Worm (Caenorhabditis elegans) whole organism, young adult: Measurements from ENCODE around the gene srlf-2.

ENCODE experiments used
- F33H1.4 ChIP-seq: fragments of 200-800 bp; sonication (Bioruptor generic); IDR thresholded peaks from 2 replicates; pipeline ENCODE4 v1.3.6; 2022; ENCODE audit warnings: missing genetic modification reagents, missing genetic modification characterization, missing compliant biosample characterization
- F57C9.4 ChIP-seq: sonication (generic microtip); optimal IDR thresholded peaks from 2 replicates; lab custom pipeline; 2017; ENCODE audit warnings: mild to moderate bottlenecking, missing genetic modification characterization, missing compliant biosample characterization
- Y53G8AR.9 ChIP-seq: fragments of 200-800 bp; sonication (Bioruptor generic); conservative IDR thresholded peaks from 2 replicates; pipeline ENCODE4 v1.3.6; 2022; ENCODE audit warnings: missing genetic modification reagents, missing genetic modification characterization, missing compliant biosample characterization
- ZK185.1 ChIP-seq: sonication (generic microtip); optimal IDR thresholded peaks from 2 replicates; lab custom pipeline; 2016; ENCODE audit warnings: mild to moderate bottlenecking, missing genetic modification characterization, missing compliant biosample characterization; ENCODE audit not compliant: poor library complexity, severe bottlenecking
- aptf-2 ChIP-seq: fragments of 200-800 bp; sonication (Bioruptor generic); conservative IDR thresholded peaks from 2 replicates; pipeline ENCODE4 v1.3.6; 2022; ENCODE audit warnings: missing genetic modification reagents, missing genetic modification characterization, missing compliant biosample characterization
- atf-7 ChIP-seq: sonication (generic microtip); optimal IDR thresholded peaks from 2 replicates; lab custom pipeline; 2017; ENCODE audit warnings: mild to moderate bottlenecking, missing genetic modification characterization, missing compliant biosample characterization
- attf-3 ChIP-seq: fragments of 200-800 bp; sonication (Bioruptor generic); conservative IDR thresholded peaks from 2 replicates; pipeline ENCODE4 v1.3.6; 2022; ENCODE audit warnings: missing genetic modification reagents, missing genetic modification characterization, missing compliant biosample characterization
- bed-1 ChIP-seq: fragments of 200-800 bp; sonication (Bioruptor generic); IDR thresholded peaks from 2 replicates; pipeline ENCODE4 v1.3.6; 2022; ENCODE audit warnings: missing genetic modification reagents, missing genetic modification characterization, missing compliant biosample characterization
- bed-2 ChIP-seq: fragments of 200-800 bp; sonication (Bioruptor generic); IDR thresholded peaks from 2 replicates; pipeline ENCODE4 v1.3.6; 2022; ENCODE audit warnings: missing genetic modification reagents, missing genetic modification characterization, missing compliant biosample characterization
- ccch-3 ChIP-seq: fragments of 200-800 bp; sonication (Bioruptor generic); optimal IDR thresholded peaks from 2 replicates; lab custom pipeline; 2018; ENCODE audit warnings: mild to moderate bottlenecking, missing genetic modification characterization, missing compliant biosample characterization
- ceh-27 ChIP-seq: fragments of 200-800 bp; sonication (Bioruptor generic); optimal IDR thresholded peaks from 2 replicates; lab custom pipeline; 2018; ENCODE audit warnings: mild to moderate bottlenecking, missing genetic modification characterization, moderate library complexity, missing compliant biosample characterization
- dpff-1 ChIP-seq: sonication (generic microtip); optimal IDR thresholded peaks from 2 replicates; lab custom pipeline; 2017; ENCODE audit warnings: mild to moderate bottlenecking, missing genetic modification characterization, missing compliant biosample characterization
- egl-18 ChIP-seq: fragments of 200-800 bp; sonication (Bioruptor generic); IDR thresholded peaks from 2 replicates; pipeline ENCODE4 v1.3.6; 2022; ENCODE audit warnings: missing genetic modification reagents, missing genetic modification characterization, missing compliant biosample characterization
- hmg-1.2 ChIP-seq: fragments of 200-800 bp; sonication (Bioruptor generic); IDR thresholded peaks from 2 replicates; pipeline ENCODE4 v1.3.6; 2022; ENCODE audit warnings: missing genetic modification reagents, missing genetic modification characterization, missing compliant biosample characterization
- let-607 ChIP-seq, 2 experiments: fragments of 200-800 bp in 1 of 2; sonication (Bioruptor generic) in 1 of 2; sonication (generic microtip) in 1 of 2; optimal IDR thresholded peaks; 2 replicates each; lab custom pipeline; 2016 to 2018; ENCODE audit warnings: mild to moderate bottlenecking in 2 of 2, missing compliant biosample characterization in 2 of 2, missing genetic modification characterization in 2 of 2, moderate library complexity in 2 of 2, missing genotype in 1 of 2
- lsl-1 ChIP-seq: fragments of 200-800 bp; sonication (Bioruptor generic); optimal IDR thresholded peaks from 2 replicates; lab custom pipeline; 2018; ENCODE audit warnings: mild to moderate bottlenecking, missing genetic modification characterization, moderate library complexity, missing compliant biosample characterization
- madf-3 ChIP-seq: fragments of 200-800 bp; sonication (Bioruptor generic); IDR thresholded peaks from 2 replicates; pipeline ENCODE4 v1.3.6; 2022; ENCODE audit warnings: missing genetic modification reagents, missing genetic modification characterization, missing compliant biosample characterization
- mes-4 ChIP-seq: sonication (generic microtip); optimal IDR thresholded peaks from 2 replicates; lab custom pipeline; 2016; ENCODE audit warnings: missing genotype, missing genetic modification characterization, missing compliant biosample characterization
- nfya-2 ChIP-seq: fragments of 200-800 bp; sonication (Bioruptor generic); IDR thresholded peaks from 2 replicates; pipeline ENCODE4 v1.3.6; 2022; ENCODE audit warnings: missing genetic modification reagents, missing genetic modification characterization, missing compliant biosample characterization
- nfyb-1 ChIP-seq: fragments of 200-800 bp; sonication (Bioruptor generic); IDR thresholded peaks from 2 replicates; pipeline ENCODE4 v1.3.6; 2022; ENCODE audit warnings: missing genetic modification reagents, missing genetic modification characterization, missing compliant biosample characterization
- nhr-120 ChIP-seq: fragments of 200-800 bp; sonication (Bioruptor generic); IDR thresholded peaks from 2 replicates; pipeline ENCODE4 v1.3.6; 2022; ENCODE audit warnings: missing genetic modification characterization, missing compliant biosample characterization
- nhr-80 ChIP-seq: sonication (generic microtip); optimal IDR thresholded peaks from 2 replicates; lab custom pipeline; 2016; ENCODE audit warnings: missing genetic modification characterization, missing compliant biosample characterization
- nhr-90 ChIP-seq: sonication (generic microtip); optimal IDR thresholded peaks from 2 replicates; lab custom pipeline; 2016; ENCODE audit warnings: missing genotype, mild to moderate bottlenecking, missing genetic modification characterization, missing compliant biosample characterization
- pbrm-1 ChIP-seq: fragments of 200-800 bp; sonication (Bioruptor generic); IDR thresholded peaks from 2 replicates; pipeline ENCODE4 v1.3.6; 2022; ENCODE audit warnings: missing genetic modification reagents, missing genetic modification characterization, missing compliant biosample characterization
- rcor-1 ChIP-seq: fragments of 200-800 bp; sonication (Bioruptor generic); IDR thresholded peaks from 2 replicates; pipeline ENCODE4 v1.3.6; 2022; ENCODE audit warnings: missing genetic modification reagents, missing genetic modification characterization, missing compliant biosample characterization
- repo-1 ChIP-seq: sonication (generic microtip); optimal IDR thresholded peaks from 2 replicates; lab custom pipeline; 2017; ENCODE audit warnings: mild to moderate bottlenecking, missing genetic modification characterization, missing compliant biosample characterization
- sptf-2 ChIP-seq: fragments of 200-800 bp; sonication (Bioruptor generic); optimal IDR thresholded peaks from 2 replicates; lab custom pipeline; 2018; ENCODE audit warnings: mild to moderate bottlenecking, missing genetic modification characterization, missing compliant biosample characterization
- tbp1 ChIP-seq: fragments of 200-800 bp; sonication (Bioruptor generic); optimal IDR thresholded peaks from 2 replicates; lab custom pipeline; 2018; ENCODE audit warnings: mild to moderate bottlenecking, missing genetic modification characterization, missing compliant biosample characterization
- zim-3 ChIP-seq: sonication (generic microtip); optimal IDR thresholded peaks from 2 replicates; lab custom pipeline; 2017; ENCODE audit warnings: mild to moderate bottlenecking, missing genetic modification characterization, moderate library complexity, missing compliant biosample characterization

The srlf-2 gene

ce11 chrIV:8450534-8450933 is 39.5 kb upstream of the srlf-2 start:
- no peak for TF ChIP-seq ZK185.1 (tag; lab: Kevin White, UChicago)
- TF ChIP-seq nhr-80 (tag; lab: Kevin White, UChicago), result peak; percentile 56
- no peak for TF ChIP-seq madf-3 (GFP tag; lab: Robert Waterston, UW)
- no peak for TF ChIP-seq nhr-90 (tag; lab: Kevin White, UChicago)
- no peak for TF ChIP-seq Y53G8AR.9

ce11 chrIV:8451709-8452248 is 38.2 kb upstream of the srlf-2 start, which contains the start of gene eppl-1:
TSS of gene eppl-1 (minus strand) at chrIV:8451759.
- TF ChIP-seq nhr-80 (tag; lab: Kevin White, UChicago) (peak; percentile 31), dpff-1 (no peak)

- TF ChIP-seq nhr-120 (GFP tag; lab: Robert Waterston, UW) (no peak), sptf-2 (GFP tag; lab: Kevin White, UChicago) (no peak), rcor-1 (GFP tag; lab: Robert Waterston, UW) (no peak), nfyb-1 (GFP tag; lab: Robert Waterston, UW) (0 out of 2 replicates have a peak, but pooled peaks have one; percentile 25), atf-7 (tag; lab: Kevin White, UChicago) (peak; percentile 26), nhr-80 (tag; lab: Kevin White, UChicago) (peak; percentile 86), ccch-3 (GFP tag; lab: Kevin White, UChicago) (no peak), egl-18 (GFP tag; lab: Robert Waterston, UW) (no peak), tbp1 (GFP tag; lab: Kevin White, UChicago) (peak; percentile 25), ceh-27 (GFP tag; lab: Kevin White, UChicago) (no peak), pbrm-1 (GFP tag; lab: Robert Waterston, UW) (no peak), F33H1.4 (GFP tag; lab: Robert Waterston, UW) (no peak), let-607 (tag; optimal IDR thresholded peaks at IDR 0.05; lab: Kevin White, UChicago) (peak in 1 of 2 experiments; percentile 48)
Measured at ce11 chrIV:8453178-8453577, 36.8 kb upstream of the srlf-2 start.

ce11 chrIV:8454076-8454475 is 35.9 kb upstream of the srlf-2 start:
- TF ChIP-seq hmg-1.2 (GFP tag; lab: Robert Waterston, UW) (no peak), mes-4 (no peak), nfya-2 (GFP tag; lab: Robert Waterston, UW) (no peak), nhr-80 (tag; lab: Kevin White, UChicago) (peak; percentile 3), zim-3 (no peak), bed-2 (GFP tag; lab: Robert Waterston, UW) (no peak), bed-1 (GFP tag; lab: Robert Waterston, UW) (no peak)

- no peak for TF ChIP-seq F57C9.4 (tag; lab: Kevin White, UChicago)
- TF ChIP-seq lsl-1 (GFP tag; lab: Kevin White, UChicago), result peak; percentile 25
- peak; percentile 82 for TF ChIP-seq attf-3 (GFP tag; lab: Robert Waterston, UW)
Measured at ce11 chrIV:8456899-8457298, 33.1 kb upstream of the srlf-2 start, which contains the start of gene syx-4. TSS of gene syx-4 (plus strand) at chrIV:8457280.

- TF ChIP-seq aptf-2 (no peak), attf-3 (GFP tag; lab: Robert Waterston, UW) (no peak), repo-1 (tag; lab: Kevin White, UChicago) (no peak)
Measured at ce11 chrIV:8460208-8460607, 29.8 kb upstream of the srlf-2 start, which contains the start of gene ant-1.4. TSS of gene ant-1.4 (minus strand) at chrIV:8460308.
